Worm (Caenorhabditis elegans) whole organism, L4 larva: ENCODE data around the gene M02F4.1.

Experiments used
- F10B5.3 ChIP-seq: sonication (generic microtip); optimal IDR thresholded peaks from 2 replicates; lab custom pipeline; 2016; ENCODE audit warnings: mild to moderate bottlenecking, missing genetic modification characterization, missing compliant biosample characterization
- F49E8.2 ChIP-seq: sonication (generic microtip); optimal IDR thresholded peaks from 2 replicates; lab custom pipeline; 2016; ENCODE audit warnings: missing compliant biosample characterization, mild to moderate bottlenecking, missing genetic modification characterization, borderline replicate concordance
- R02D3.7 ChIP-seq: fragments of 150-350 bp; sonication (generic microtip); optimal IDR thresholded peaks from 3 replicates; lab custom pipeline; 2014; ENCODE audit warnings: missing biosample characterization, missing genetic modification characterization
- T20F7.1 ChIP-seq: fragments of 200-800 bp; sonication (Bioruptor generic); optimal IDR thresholded peaks from 2 replicates; lab custom pipeline; 2018; ENCODE audit warnings: mild to moderate bottlenecking, missing genetic modification characterization, missing compliant biosample characterization
- T26A8.4 ChIP-seq: fragments of 200-800 bp; sonication (Bioruptor generic); IDR thresholded peaks from 2 replicates; pipeline ENCODE4 v1.3.6; 2022; ENCODE audit warnings: missing genetic modification characterization, missing compliant biosample characterization
- ZK337.2 ChIP-seq: fragments of 200-800 bp; sonication (Bioruptor generic); IDR thresholded peaks from 2 replicates; pipeline ENCODE4 v1.3.6; 2022; ENCODE audit warnings: missing genetic modification reagents, missing genetic modification characterization, missing compliant biosample characterization
- ZK546.5 ChIP-seq, 2 experiments: sonication (generic microtip); optimal IDR thresholded peaks; 2 replicates each; lab custom pipeline; 2017; ENCODE audit warnings: missing biosample characterization in 2 of 2, missing genetic modification characterization in 2 of 2
- aha-1 ChIP-seq: fragments of 150-350 bp; peaks from one replicate; lab custom pipeline; 2014; ENCODE audit warnings: missing biosample characterization, missing genetic modification characterization
- arid-1 ChIP-seq: fragments of 200-800 bp; sonication (Bioruptor generic); conservative IDR thresholded peaks from 2 replicates; pipeline ENCODE4 v1.3.6; 2022; ENCODE audit warnings: missing genetic modification reagents, missing genetic modification characterization, missing compliant biosample characterization
- ceh-32 ChIP-seq: sonication (generic microtip); optimal IDR thresholded peaks from 2 replicates; lab custom pipeline; 2016; ENCODE audit warnings: mild to moderate bottlenecking, missing genetic modification characterization, missing compliant biosample characterization; ENCODE audit not compliant: poor library complexity
- ceh-44 ChIP-seq: fragments of 200-800 bp; sonication (Bioruptor generic); IDR thresholded peaks from 2 replicates; pipeline ENCODE4 v1.3.6; 2022; ENCODE audit warnings: missing genetic modification reagents, missing genetic modification characterization, missing compliant biosample characterization
- ceh-62 ChIP-seq: sonication (generic microtip); optimal IDR thresholded peaks from 2 replicates; lab custom pipeline; 2017; ENCODE audit warnings: missing biosample characterization, missing genetic modification characterization
- ceh-82 ChIP-seq: sonication (generic microtip); optimal IDR thresholded peaks from 2 replicates; lab custom pipeline; 2017; ENCODE audit warnings: missing biosample characterization, missing genetic modification characterization
- ces-1 ChIP-seq: fragments of 150-350 bp; sonication (generic microtip); optimal IDR thresholded peaks from 4 replicates; lab custom pipeline; 2014; ENCODE audit warnings: missing biosample characterization, missing genetic modification reagents, missing genetic modification characterization
- ctbp-1 ChIP-seq: fragments of 200-800 bp; sonication (Bioruptor generic); IDR thresholded peaks from 2 replicates; pipeline ENCODE4 v1.3.6; 2022; ENCODE audit warnings: missing genetic modification reagents, missing genetic modification characterization, missing compliant biosample characterization
- daf-12 ChIP-seq: fragments of 150-350 bp; optimal IDR thresholded peaks from 2 replicates; lab custom pipeline; 2014; ENCODE audit warnings: missing biosample characterization, missing genetic modification reagents, missing genetic modification characterization
- dmd-6 ChIP-seq: fragments of 200-800 bp; sonication (Bioruptor generic); IDR thresholded peaks from 2 replicates; pipeline ENCODE4 v1.3.6; 2022; ENCODE audit warnings: missing genetic modification reagents, missing genetic modification characterization, missing compliant biosample characterization
- dpl-1 ChIP-seq: fragments of 150-350 bp; optimal IDR thresholded peaks from 2 replicates; lab custom pipeline; 2014; ENCODE audit warnings: missing biosample characterization, missing genetic modification reagents, missing genetic modification characterization
- egl-43 ChIP-seq: fragments of 200-800 bp; sonication (Bioruptor generic); IDR thresholded peaks from 2 replicates; pipeline ENCODE4 v1.3.6; 2022; ENCODE audit warnings: missing genetic modification reagents, missing genetic modification characterization, missing compliant biosample characterization
- fkh-10 ChIP-seq: fragments of 150-350 bp; optimal IDR thresholded peaks from 2 replicates; lab custom pipeline; 2014; ENCODE audit warnings: missing biosample characterization, missing genetic modification reagents, missing genetic modification characterization
- gei-8 ChIP-seq: fragments of 200-800 bp; sonication (Bioruptor generic); optimal IDR thresholded peaks from 2 replicates; lab custom pipeline; 2018; ENCODE audit warnings: mild to moderate bottlenecking, missing genetic modification characterization, missing compliant biosample characterization
- hif-1 ChIP-seq, 2 experiments: sonication (generic microtip); optimal IDR thresholded peaks; 2 replicates each; lab custom pipeline; 2016 to 2017; ENCODE audit warnings: missing compliant biosample characterization in 2 of 2, missing genetic modification characterization in 2 of 2, missing genetic modification reagents in 2 of 2, missing genotype in 2 of 2, mild to moderate bottlenecking in 1 of 2
- hlh-11 ChIP-seq: fragments of 200-800 bp; sonication (Bioruptor generic); optimal IDR thresholded peaks from 2 replicates; lab custom pipeline; 2018; ENCODE audit warnings: mild to moderate bottlenecking, missing genetic modification characterization, missing compliant biosample characterization
- hmg-1.1 ChIP-seq: fragments of 200-800 bp; sonication (Bioruptor generic); IDR thresholded peaks from 2 replicates; pipeline ENCODE4 v1.3.6; 2022; ENCODE audit warnings: missing genetic modification reagents, missing genetic modification characterization, missing compliant biosample characterization
- lim-7 ChIP-seq: fragments of 200-800 bp; sonication (Bioruptor generic); IDR thresholded peaks from 2 replicates; pipeline ENCODE4 v1.3.6; 2022; ENCODE audit warnings: missing genetic modification characterization, missing compliant biosample characterization
- lin-1 ChIP-seq: fragments of 200-800 bp; sonication (Bioruptor generic); IDR thresholded peaks from 2 replicates; pipeline ENCODE4 v1.3.6; 2022; ENCODE audit warnings: missing genetic modification reagents, missing genetic modification characterization, missing compliant biosample characterization
- lin-15B ChIP-seq: fragments of 150-350 bp; sonication (generic microtip); optimal IDR thresholded peaks from 3 replicates; lab custom pipeline; 2014; ENCODE audit warnings: missing biosample characterization, missing genetic modification characterization
- lin-39 ChIP-seq: fragments of 150-350 bp; optimal IDR thresholded peaks from 2 replicates; lab custom pipeline; 2014; ENCODE audit warnings: missing biosample characterization, missing genetic modification reagents, missing genetic modification characterization
- lir-3 ChIP-seq: sonication (generic microtip); optimal IDR thresholded peaks from 2 replicates; lab custom pipeline; 2016; ENCODE audit warnings: mild to moderate bottlenecking, missing genetic modification characterization, missing compliant biosample characterization
- lsy-2 ChIP-seq, 2 experiments: fragments of 150-350 bp in 1 of 2; sonication (generic microtip) in 1 of 2; optimal IDR thresholded peaks; 2 replicates each; lab custom pipeline; 2014 to 2017; ENCODE audit warnings: missing biosample characterization in 2 of 2, missing genetic modification characterization in 2 of 2
- madf-5 ChIP-seq, 2 experiments: fragments of 200-800 bp; sonication (Bioruptor generic); IDR thresholded peaks; 2 replicates each; pipeline ENCODE4 v1.3.6; 2022; ENCODE audit warnings: missing compliant biosample characterization in 2 of 2, missing genetic modification characterization in 2 of 2
- mes-2 ChIP-seq: sonication (generic microtip); optimal IDR thresholded peaks from 2 replicates; lab custom pipeline; 2016; ENCODE audit warnings: missing genotype, mild to moderate bottlenecking, missing genetic modification characterization, missing compliant biosample characterization; ENCODE audit not compliant: poor library complexity, severe bottlenecking
- nhr-102 ChIP-seq: sonication (generic microtip); optimal IDR thresholded peaks from 2 replicates; lab custom pipeline; 2016; ENCODE audit warnings: mild to moderate bottlenecking, missing genetic modification characterization, moderate library complexity, missing compliant biosample characterization
- nhr-25 ChIP-seq: sonication (generic microtip); optimal IDR thresholded peaks from 2 replicates; lab custom pipeline; 2017; ENCODE audit warnings: missing genetic modification characterization, mild to moderate bottlenecking, missing compliant biosample characterization, antibody characterized with exemption, moderate library complexity, borderline replicate concordance; ENCODE audit not compliant: insufficient read depth
- nhr-6 ChIP-seq: fragments of 150-350 bp; optimal IDR thresholded peaks from 2 replicates; lab custom pipeline; 2014; ENCODE audit warnings: missing biosample characterization, missing genetic modification characterization
- nhr-76 ChIP-seq: fragments of 150-350 bp; optimal IDR thresholded peaks from 2 replicates; lab custom pipeline; 2014; ENCODE audit warnings: missing biosample characterization, missing genetic modification characterization
- pha-4 ChIP-seq, 2 experiments: fragments of 150-350 bp in 1 of 2; fragments of 200-800 bp in 1 of 2; sonication (Bioruptor generic) in 1 of 2; IDR thresholded peaks in 1 of 2; optimal IDR thresholded peaks in 1 of 2; 2 replicates each; pipeline versions ENCODE4 v1.3.6 to Lab custom; 2014 to 2022; ENCODE audit warnings: missing genetic modification characterization in 2 of 2, missing genetic modification reagents in 2 of 2, missing biosample characterization in 1 of 2, missing compliant biosample characterization in 1 of 2
- php-3 ChIP-seq: fragments of 200-800 bp; sonication (Bioruptor generic); IDR thresholded peaks from 2 replicates; pipeline ENCODE4 v1.3.6; 2022; ENCODE audit warnings: missing genetic modification reagents, missing genetic modification characterization, missing compliant biosample characterization
- pqm-1 ChIP-seq: sonication (generic microtip); optimal IDR thresholded peaks from 2 replicates; lab custom pipeline; 2017; ENCODE audit warnings: missing biosample characterization, missing genetic modification characterization
- rbr-2 ChIP-seq: sonication (generic microtip); optimal IDR thresholded peaks from 2 replicates; lab custom pipeline; 2016; ENCODE audit warnings: missing genotype, missing genetic modification characterization, missing compliant biosample characterization
- saeg-2 ChIP-seq: fragments of 200-800 bp; sonication (Bioruptor generic); IDR thresholded peaks from 2 replicates; pipeline ENCODE4 v1.3.6; 2022; ENCODE audit warnings: missing genetic modification reagents, missing genetic modification characterization, missing compliant biosample characterization
- sdz-12 ChIP-seq: fragments of 200-800 bp; sonication (Bioruptor generic); optimal IDR thresholded peaks from 2 replicates; lab custom pipeline; 2018; ENCODE audit warnings: mild to moderate bottlenecking, missing genetic modification characterization, missing compliant biosample characterization
- set-16 ChIP-seq: fragments of 200-800 bp; sonication (Bioruptor generic); IDR thresholded peaks from 2 replicates; pipeline ENCODE4 v1.3.6; 2022; ENCODE audit warnings: missing genetic modification reagents, missing genetic modification characterization, missing compliant biosample characterization
- skn-1 ChIP-seq: fragments of 150-350 bp; optimal IDR thresholded peaks from 2 replicates; lab custom pipeline; 2014; ENCODE audit warnings: missing biosample characterization, missing genetic modification characterization
- snpc-1.2 ChIP-seq: fragments of 200-800 bp; sonication (Bioruptor generic); IDR thresholded peaks from 2 replicates; pipeline ENCODE4 v1.3.6; 2022; ENCODE audit warnings: missing genetic modification reagents, missing genetic modification characterization, missing compliant biosample characterization
- unc-130 ChIP-seq: sonication (generic microtip); optimal IDR thresholded peaks from 2 replicates; lab custom pipeline; 2016; ENCODE audit warnings: missing genetic modification reagents, missing genetic modification characterization, missing compliant biosample characterization
- unc-39 ChIP-seq: sonication (generic microtip); optimal IDR thresholded peaks from 2 replicates; lab custom pipeline; 2017; ENCODE audit warnings: missing biosample characterization, missing genetic modification characterization
- zag-1 ChIP-seq: fragments of 150-350 bp; optimal IDR thresholded peaks from 2 replicates; lab custom pipeline; 2014; ENCODE audit warnings: missing biosample characterization, missing genetic modification characterization
- zfp-2 ChIP-seq: sonication (generic microtip); optimal IDR thresholded peaks from 2 replicates; lab custom pipeline; 2016; ENCODE audit warnings: mild to moderate bottlenecking, missing genetic modification characterization, missing compliant biosample characterization
- zip-2 ChIP-seq: fragments of 150-350 bp; optimal IDR thresholded peaks from 2 replicates; lab custom pipeline; 2014; ENCODE audit warnings: missing biosample characterization, missing genetic modification characterization
- ztf-11 ChIP-seq: fragments of 150-350 bp; optimal IDR thresholded peaks from 2 replicates; lab custom pipeline; 2014; ENCODE audit warnings: missing biosample characterization, missing genetic modification characterization
- ztf-7 ChIP-seq: fragments of 150-350 bp; optimal IDR thresholded peaks from 2 replicates; lab custom pipeline; 2014; ENCODE audit warnings: missing biosample characterization, missing genetic modification characterization

Gene M02F4.1

DNA sequence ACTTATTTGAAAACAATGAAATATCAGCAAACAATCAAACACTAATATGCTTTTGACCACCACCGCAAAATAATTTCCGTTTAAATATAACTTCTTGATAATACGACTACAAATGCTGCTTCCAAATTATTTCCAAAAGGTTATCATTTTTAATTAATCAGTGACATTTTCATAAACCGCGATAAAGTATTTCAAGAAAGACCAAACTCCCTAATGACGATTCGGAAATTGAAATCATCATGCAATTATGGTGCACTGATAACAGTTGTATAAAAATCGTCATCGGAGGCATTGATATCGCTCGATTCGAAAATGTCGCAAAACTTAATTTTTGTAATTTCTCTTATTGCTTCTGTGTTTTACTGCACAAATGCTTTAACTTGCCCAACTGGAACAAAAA, 2.6 kb upstream of the M02F4.1 start, which contains the start of gene clec-265 (continued):
- TF ChIP-seq pha-4 (GFP tag; IDR thresholded peaks at IDR 0.05; lab: Robert Waterston, UW) (no peak), pha-4 (tag; optimal IDR thresholded peaks at IDR 0.05; lab: Kevin White, UChicago) (no peak), ceh-82 (tag; lab: Kevin White, UChicago) (no peak), ZK337.2 (GFP tag; lab: Robert Waterston, UW) (no peak), daf-12 (tag; lab: Kevin White, UChicago) (no peak), dpl-1 (GFP tag; lab: Kevin White, UChicago) (no peak), ceh-32 (tag; lab: Kevin White, UChicago) (no peak), nhr-6 (peak; percentile 79), nhr-102 (no peak), php-3 (GFP tag; lab: Robert Waterston, UW) (no peak), lin-15B (tag; lab: Kevin White, UChicago) (no peak), ceh-44 (GFP tag; lab: Robert Waterston, UW) (no peak), aha-1 (tag; lab: Kevin White, UChicago) (no peak), gei-8 (no peak), unc-130 (GFP tag; lab: Kevin White, UChicago) (no peak), saeg-2 (GFP tag; lab: Robert Waterston, UW) (no peak), skn-1 (tag; lab: Kevin White, UChicago) (no peak), ces-1 (GFP tag; lab: Kevin White, UChicago) (no peak), lir-3 (tag; lab: Kevin White, UChicago) (no peak), F49E8.2 (tag; lab: Kevin White, UChicago) (no peak), set-16 (GFP tag; lab: Robert Waterston, UW) (no peak), nhr-76 (tag; lab: Kevin White, UChicago) (no peak), zag-1 (tag; lab: Kevin White, UChicago) (no peak), madf-5 (GFP tag; IDR thresholded peaks at IDR 0.05; lab: Robert Waterston, UW) (no peak), snpc-1.2 (GFP tag; lab: Robert Waterston, UW) (no peak), dmd-6 (GFP tag; lab: Robert Waterston, UW) (peak; percentile 87), zfp-2 (tag; lab: Kevin White, UChicago) (no peak), hif-1 (tag; optimal IDR thresholded peaks at IDR 0.05; lab: Kevin White, UChicago) (no peak), pqm-1 (tag; lab: Kevin White, UChicago) (peak; percentile 98), nhr-25 (tag; lab: Kevin White, UChicago) (no peak), sdz-12 (GFP tag; lab: Kevin White, UChicago) (no peak), lsy-2 (tag; optimal IDR thresholded peaks at IDR 0.05; lab: Kevin White, UChicago) (no peak), F10B5.3 (tag; lab: Kevin White, UChicago) (no peak), zip-2 (tag; lab: Kevin White, UChicago) (no peak), rbr-2 (tag; lab: Kevin White, UChicago) (no peak), hlh-11 (peak; percentile 78), mes-2 (no peak), ceh-62 (tag; lab: Kevin White, UChicago) (no peak), ZK546.5 (tag; optimal IDR thresholded peaks at IDR 0.05; lab: Kevin White, UChicago) (no peak), ztf-11 (tag; lab: Kevin White, UChicago) (no peak), hmg-1.1 (no peak), R02D3.7 (tag; lab: Kevin White, UChicago) (no peak), fkh-10 (GFP tag; lab: Kevin White, UChicago) (no peak), T26A8.4 (GFP tag; lab: Robert Waterston, UW) (no peak), arid-1 (GFP tag; lab: Robert Waterston, UW) (no peak), lin-1 (0 out of 2 replicates have a peak, but pooled peaks have one; percentile 20), ctbp-1 (GFP tag; lab: Robert Waterston, UW) (no peak), T20F7.1 (GFP tag; lab: Kevin White, UChicago) (peak; percentile 38), ztf-7 (no peak), unc-39 (tag; lab: Kevin White, UChicago) (no peak), lim-7 (GFP tag; lab: Robert Waterston, UW) (no peak), lin-39 (tag; lab: Kevin White, UChicago) (no peak), egl-43 (GFP tag; lab: Robert Waterston, UW) (no peak)
